Worm (Caenorhabditis elegans): ENCODE measurements around the gene ule-5.

ce11 chrX:11869260-11869659, 13.7 kb upstream of the ule-5 start, which contains the start of gene dot-1.2:
- no peak for TF ChIP-seq elt-1 (tag; optimal IDR thresholded peaks at IDR 0.05; ENCODE audit: borderline replicate concordance, insufficient read depth)
- TF ChIP-seq unc-62 (GFP tag; optimal IDR thresholded peaks at IDR 0.05): no peak
- TF ChIP-seq blmp-1 (tag; optimal IDR thresholded peaks at IDR 0.05): no peak
- no peak for TF ChIP-seq sptf-1 (tag; optimal IDR thresholded peaks at IDR 0.05)
- no peak for TF ChIP-seq ces-1 (GFP tag; optimal IDR thresholded peaks at IDR 0.05)
- no peak for TF ChIP-seq ceh-43 (GFP tag; optimal IDR thresholded peaks at IDR 0.05)

All from whole organism, mixed stage, embryonic.